Fruit fly (Drosophila melanogaster): ENCODE data around the gene Uqcc1.

Uqcc1 gene

DNA sequence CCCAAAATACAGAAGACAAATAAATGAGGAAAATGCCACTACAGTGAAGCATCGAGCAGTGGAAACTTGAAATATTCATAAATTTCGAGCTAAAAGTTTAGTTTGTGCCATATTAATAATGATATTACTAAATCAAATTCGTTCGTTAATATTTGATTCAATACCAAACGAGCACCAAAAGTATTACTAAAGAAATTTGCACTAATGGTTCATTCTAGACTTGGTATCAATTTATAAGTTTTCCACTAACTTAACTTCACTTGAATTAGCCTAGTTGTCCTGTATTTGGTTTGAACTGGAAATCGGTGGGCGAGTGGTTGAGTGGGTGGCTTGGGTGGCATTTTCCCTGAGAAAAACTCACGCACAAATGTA lies 14.0 kb downstream of the Uqcc1 start:
- TF ChIP-seq pan (optimal IDR thresholded peaks at IDR 0.05) (no peak), EcR (GFP tag; optimal IDR thresholded peaks at IDR 0.05) (no peak), psq (optimal IDR thresholded peaks at IDR 0.05) (no peak), Dll (optimal IDR thresholded peaks at IDR 0.05) (no peak)

DNA sequence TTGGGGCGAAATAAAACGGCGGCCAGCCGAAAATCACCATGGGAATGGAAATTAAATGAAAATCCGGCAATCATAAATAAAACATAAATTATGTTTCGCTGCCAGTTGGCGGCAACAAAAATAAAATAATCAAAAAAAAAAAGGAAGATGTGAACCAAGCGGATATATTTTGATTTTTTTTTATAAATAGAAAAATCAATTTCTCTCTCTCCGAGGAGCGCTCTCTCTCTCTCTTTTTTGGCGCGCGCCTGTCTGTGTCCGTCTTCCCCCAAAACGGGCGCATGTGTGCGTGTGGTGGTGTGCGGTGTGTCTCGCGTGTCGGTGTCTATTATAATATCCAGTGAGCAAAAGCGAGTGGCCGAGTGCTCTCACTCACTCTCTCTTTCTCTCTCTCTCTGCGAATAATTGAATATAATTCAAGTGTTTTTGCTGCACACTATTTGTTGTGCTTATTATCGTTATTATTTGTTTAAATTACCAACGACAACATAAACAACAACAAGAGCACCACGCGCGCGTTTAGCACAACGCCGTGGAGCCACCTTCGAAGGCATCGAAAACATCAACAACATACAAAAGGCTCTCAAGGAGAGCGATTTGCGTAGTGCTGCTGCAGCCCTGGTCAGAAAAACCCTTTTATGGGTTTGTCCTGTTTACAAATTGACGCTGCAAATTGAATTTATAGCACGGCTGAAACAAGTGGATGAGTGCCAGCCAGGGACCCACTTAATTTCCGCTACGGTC lies 14.5 kb downstream of the Uqcc1 start:
- TF ChIP-seq Dll (optimal IDR thresholded peaks at IDR 0.05) (peak; percentile 80), CG8478 (optimal IDR thresholded peaks at IDR 0.05) (no peak)

DNA sequence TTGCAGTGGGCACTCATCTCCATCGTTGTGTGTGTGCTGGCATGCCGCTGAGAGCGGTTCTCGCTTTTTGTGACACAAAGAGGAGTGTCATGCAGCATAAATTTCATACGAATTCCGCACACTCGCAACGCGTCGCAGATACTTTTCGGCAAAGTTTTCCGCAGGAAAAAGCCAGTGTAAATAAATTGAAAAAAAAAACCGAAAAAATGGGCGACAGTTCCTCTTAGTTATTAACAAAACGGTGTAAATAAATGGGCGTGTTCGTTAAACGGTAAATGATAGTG lies 15.1 kb downstream of the Uqcc1 start, which contains the start of gene tow:
TSS of gene tow (plus strand) at position 26 of the 284 bp plus-strand sequence.
- TF ChIP-seq psq (optimal IDR thresholded peaks at IDR 0.05) (no peak), EcR (GFP tag; optimal IDR thresholded peaks at IDR 0.05) (no peak), pan (optimal IDR thresholded peaks at IDR 0.05) (no peak)

DNA sequence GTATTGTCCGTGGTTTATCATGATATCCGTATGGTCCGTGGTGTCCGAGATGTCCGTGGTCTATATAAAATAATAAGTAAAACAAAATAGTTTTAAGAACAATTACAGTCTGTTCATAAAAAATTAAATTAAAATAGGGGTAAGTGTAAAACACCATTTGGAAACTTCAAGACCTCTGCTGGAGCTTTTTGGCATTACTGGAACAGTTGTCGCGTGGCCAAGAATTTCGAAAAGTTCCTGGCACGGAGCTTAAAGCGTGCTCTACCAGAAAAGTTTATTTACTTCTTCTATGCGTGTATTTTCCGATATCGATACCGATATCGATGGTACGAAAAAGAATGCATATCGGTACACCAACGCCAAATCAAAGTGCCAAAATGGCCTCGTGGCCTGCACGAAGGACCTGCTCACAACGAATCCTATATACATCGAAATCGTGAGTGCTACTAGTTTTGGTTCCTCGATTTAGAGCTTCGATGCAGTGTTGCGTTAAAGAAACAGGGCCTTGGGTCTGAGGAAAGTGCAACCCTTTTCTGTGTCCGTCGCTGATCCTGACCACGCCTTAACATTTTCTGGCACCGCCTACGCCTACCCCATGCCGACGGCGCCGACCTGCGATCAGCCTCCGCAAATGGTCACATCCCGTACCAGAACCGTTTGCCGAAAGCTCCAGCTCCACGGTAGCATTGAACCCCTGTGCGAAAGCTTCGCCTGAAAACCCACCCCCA lies 15.6 kb downstream of the Uqcc1 start:
- no peak for TF ChIP-seq CG8478 (optimal IDR thresholded peaks at IDR 0.05)
- TF ChIP-seq EcR (GFP tag; optimal IDR thresholded peaks at IDR 0.05), result no peak
- TF ChIP-seq psq (optimal IDR thresholded peaks at IDR 0.05), result no peak
- TF ChIP-seq Dll (optimal IDR thresholded peaks at IDR 0.05), result no peak
- no peak for TF ChIP-seq pan (optimal IDR thresholded peaks at IDR 0.05)
- no peak for TF ChIP-seq usp (GFP tag; optimal IDR thresholded peaks at IDR 0.05)

DNA sequence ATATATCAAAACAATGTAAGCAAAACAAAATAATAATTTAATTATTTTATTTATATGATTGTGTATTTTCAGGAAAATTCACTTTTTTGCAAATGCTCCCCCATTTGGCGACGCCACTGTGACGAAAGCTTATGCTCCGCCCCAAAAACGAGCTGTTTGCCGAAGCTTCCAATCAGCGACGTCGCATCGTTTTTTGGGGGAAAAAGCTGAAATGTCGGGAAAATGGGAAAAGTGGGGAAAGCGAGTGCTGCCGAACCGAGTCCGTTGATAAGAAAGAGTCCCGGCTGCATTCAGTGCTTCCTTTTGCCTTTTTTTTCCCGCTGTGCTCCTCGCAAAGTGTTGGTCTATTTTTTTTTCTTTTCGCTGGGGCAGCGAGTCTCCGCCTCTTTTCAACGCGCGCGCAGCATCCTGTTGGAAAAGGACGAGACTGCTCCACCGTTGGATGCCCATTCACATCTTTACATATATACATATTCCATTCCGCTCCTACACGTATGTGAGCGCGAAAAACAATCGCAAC lies 23.0 kb downstream of the Uqcc1 start:
- TF ChIP-seq EcR (GFP tag; optimal IDR thresholded peaks at IDR 0.05) (no peak), Dll (optimal IDR thresholded peaks at IDR 0.05) (no peak), pan (optimal IDR thresholded peaks at IDR 0.05) (no peak), usp (GFP tag; optimal IDR thresholded peaks at IDR 0.05) (no peak), CG8478 (optimal IDR thresholded peaks at IDR 0.05) (no peak), psq (optimal IDR thresholded peaks at IDR 0.05) (no peak)

DNA sequence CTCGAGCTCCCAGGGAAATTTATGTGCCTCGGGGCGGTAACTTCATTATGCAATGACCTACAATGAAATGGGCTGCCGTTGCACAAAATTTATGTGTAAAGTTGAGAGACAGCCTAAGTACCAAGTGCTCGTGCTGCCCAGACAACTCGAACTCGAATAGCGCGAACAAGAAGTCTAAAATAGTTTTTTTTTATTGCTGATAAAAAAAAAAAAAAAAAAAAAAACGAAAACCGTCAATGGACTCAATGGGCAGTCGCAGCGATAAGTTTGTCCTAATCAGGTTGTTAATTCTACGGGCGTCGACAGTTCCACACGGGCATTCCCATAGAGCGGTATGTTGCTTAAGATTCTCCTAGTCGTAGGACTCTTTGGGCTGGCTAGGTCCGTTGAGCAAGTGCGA lies 25.3 kb downstream of the Uqcc1 start, which contains the start of gene CG14820:
TSS of gene CG14820 (plus strand) at position 301 of the 400 bp plus-strand sequence.
- TF ChIP-seq EcR (GFP tag; optimal IDR thresholded peaks at IDR 0.05), result no peak
- no peak for TF ChIP-seq usp (GFP tag; optimal IDR thresholded peaks at IDR 0.05)
- TF ChIP-seq psq (optimal IDR thresholded peaks at IDR 0.05), result no peak
- TF ChIP-seq CG8478 (optimal IDR thresholded peaks at IDR 0.05), result no peak
- no peak for TF ChIP-seq Dll (optimal IDR thresholded peaks at IDR 0.05)
- TF ChIP-seq pan (optimal IDR thresholded peaks at IDR 0.05), result no peak

DNA sequence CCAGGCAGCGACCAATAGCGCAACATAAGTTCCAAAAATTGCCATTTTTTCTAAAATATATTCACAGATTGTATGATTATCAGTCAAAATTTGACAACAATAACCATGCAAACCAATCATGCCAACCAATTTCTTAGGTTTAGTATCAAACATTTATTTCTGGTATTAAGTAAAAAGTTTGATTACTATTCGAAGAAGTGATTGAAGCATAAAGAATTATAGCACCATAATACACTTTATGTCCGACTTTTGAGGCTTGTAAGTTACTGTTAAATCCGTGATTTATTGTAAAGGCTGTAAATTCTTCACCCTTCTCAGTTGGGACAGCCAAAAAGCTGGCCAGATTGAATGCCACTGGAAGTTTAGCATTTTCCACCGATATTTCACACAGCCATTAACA lies 26.1 kb downstream of the Uqcc1 start, which contains the start of gene CG45413:
TSS of gene CG45413 (minus strand) at position 101 of the 400 bp plus-strand sequence.
- TF ChIP-seq EcR (GFP tag; optimal IDR thresholded peaks at IDR 0.05) (no peak), pan (optimal IDR thresholded peaks at IDR 0.05) (no peak), CG8478 (optimal IDR thresholded peaks at IDR 0.05) (no peak), usp (GFP tag; optimal IDR thresholded peaks at IDR 0.05) (no peak), Dll (optimal IDR thresholded peaks at IDR 0.05) (no peak), psq (optimal IDR thresholded peaks at IDR 0.05) (no peak)

DNA sequence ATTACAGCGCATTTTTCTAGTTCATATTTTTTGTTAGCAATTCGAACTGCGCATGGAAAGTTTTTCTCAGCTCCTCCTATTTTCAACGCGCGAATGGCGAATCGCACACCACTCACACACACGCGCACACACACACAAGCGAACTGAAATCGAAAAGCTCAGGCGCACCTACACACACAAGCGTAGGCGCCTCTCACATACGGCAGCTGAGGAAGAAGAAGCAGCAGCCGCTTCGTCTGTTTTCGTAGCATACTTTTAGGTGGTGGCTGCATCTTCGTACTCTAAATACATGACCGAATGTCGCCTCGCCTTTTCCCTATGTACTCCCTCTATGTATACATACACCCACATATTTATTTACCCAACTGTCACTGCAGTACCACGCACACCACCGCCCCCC lies 32.1 kb downstream of the Uqcc1 start:
- no peak for TF ChIP-seq usp (GFP tag; optimal IDR thresholded peaks at IDR 0.05)
- TF ChIP-seq pan (optimal IDR thresholded peaks at IDR 0.05), result no peak
- no peak for TF ChIP-seq EcR (GFP tag; optimal IDR thresholded peaks at IDR 0.05)
- TF ChIP-seq Dll (optimal IDR thresholded peaks at IDR 0.05), result no peak
- TF ChIP-seq CG8478 (optimal IDR thresholded peaks at IDR 0.05), result no peak
- no peak for TF ChIP-seq psq (optimal IDR thresholded peaks at IDR 0.05)

DNA sequence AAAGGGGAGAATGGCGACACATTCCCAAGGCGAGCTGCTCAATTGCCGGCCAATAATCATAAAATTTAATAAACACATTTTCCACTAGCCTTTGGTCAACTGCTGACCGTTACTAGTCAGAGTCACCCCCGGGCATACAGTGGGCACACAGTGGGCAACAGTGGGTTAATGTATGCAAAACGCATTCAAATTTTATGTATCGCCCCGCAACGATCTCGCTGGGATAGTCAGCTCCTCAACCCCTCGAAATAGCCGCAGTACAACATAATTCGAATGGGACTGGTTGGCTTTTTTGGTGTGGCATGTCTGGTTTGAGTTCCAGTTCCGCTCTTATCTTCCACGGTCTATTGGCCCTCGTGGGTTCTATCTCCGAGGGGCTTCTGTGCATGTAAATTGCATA lies 38.7 kb downstream of the Uqcc1 start:
- no peak for TF ChIP-seq usp (GFP tag; optimal IDR thresholded peaks at IDR 0.05)
- TF ChIP-seq CG8478 (optimal IDR thresholded peaks at IDR 0.05), result no peak
- TF ChIP-seq pan (optimal IDR thresholded peaks at IDR 0.05), result no peak

DNA sequence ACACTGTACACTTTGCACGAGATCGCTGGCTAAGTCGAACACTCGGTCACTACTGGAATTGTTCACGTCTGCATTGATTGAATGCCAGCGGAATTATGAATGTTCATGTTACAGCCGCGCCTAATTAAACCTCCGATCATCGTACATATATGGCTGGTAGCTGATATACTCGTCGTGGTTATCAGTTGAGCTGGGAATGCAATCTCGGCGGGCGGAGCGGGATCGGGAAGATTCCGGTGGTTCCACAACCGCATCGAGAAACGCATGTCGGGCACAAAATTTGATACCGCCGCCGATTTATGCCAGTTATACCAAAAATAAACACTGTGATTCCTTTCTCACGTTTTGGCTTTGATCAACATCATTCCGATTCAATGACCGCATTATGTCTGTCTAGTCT lies 43.1 kb downstream of the Uqcc1 start, which contains the start of gene Prat2:
TSS of gene Prat2 (minus strand) at position 101 of the 400 bp plus-strand sequence.
- no peak for TF ChIP-seq pan (optimal IDR thresholded peaks at IDR 0.05)
- TF ChIP-seq EcR (GFP tag; optimal IDR thresholded peaks at IDR 0.05), result no peak
- TF ChIP-seq CG8478 (optimal IDR thresholded peaks at IDR 0.05), result no peak
- TF ChIP-seq Dll (optimal IDR thresholded peaks at IDR 0.05), result no peak
- no peak for TF ChIP-seq psq (optimal IDR thresholded peaks at IDR 0.05)
- no peak for TF ChIP-seq usp (GFP tag; optimal IDR thresholded peaks at IDR 0.05)

DNA sequence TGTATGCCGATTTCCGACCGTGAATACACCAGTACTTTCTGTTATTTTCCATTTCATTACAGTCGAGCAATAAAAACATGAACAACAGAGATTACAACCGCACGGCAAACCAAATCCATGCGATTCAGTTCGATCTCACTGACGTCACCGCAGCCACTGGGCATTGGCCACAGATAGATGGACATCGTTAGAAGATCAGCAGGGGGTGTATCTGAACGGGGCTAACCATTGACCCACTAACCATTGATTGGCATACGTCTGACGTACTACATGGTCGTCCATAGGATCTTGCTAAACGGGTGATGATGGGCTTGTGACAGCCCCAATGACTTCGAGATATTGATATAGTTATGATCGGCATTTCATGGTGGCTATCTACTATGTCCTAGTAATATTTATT lies 44.1 kb downstream of the Uqcc1 start:
- no peak for TF ChIP-seq psq (optimal IDR thresholded peaks at IDR 0.05)
- no peak for TF ChIP-seq pan (optimal IDR thresholded peaks at IDR 0.05)
- TF ChIP-seq Dll (optimal IDR thresholded peaks at IDR 0.05), result no peak
- TF ChIP-seq usp (GFP tag; optimal IDR thresholded peaks at IDR 0.05), result no peak
- TF ChIP-seq EcR (GFP tag; optimal IDR thresholded peaks at IDR 0.05), result no peak
- TF ChIP-seq CG8478 (optimal IDR thresholded peaks at IDR 0.05), result no peak

DNA sequence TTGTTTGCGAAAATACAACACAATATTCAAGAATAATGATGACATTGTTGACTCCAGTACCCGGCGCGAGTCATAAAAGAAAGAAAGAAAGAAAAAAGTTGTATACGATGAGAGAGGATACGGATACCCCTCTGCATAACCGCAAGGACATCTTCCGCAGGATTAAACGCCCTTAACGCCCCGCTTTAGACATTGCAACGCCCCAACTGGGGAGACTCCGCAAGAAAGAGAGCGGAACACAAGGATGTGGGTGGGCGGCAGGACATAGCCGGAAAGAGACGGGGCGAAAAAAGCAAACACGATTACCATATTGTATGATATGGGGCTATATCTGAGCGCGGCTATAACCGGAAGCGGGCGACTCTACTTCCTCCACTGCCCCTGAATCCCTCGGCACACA lies 46.7 kb downstream of the Uqcc1 start:
- no peak for TF ChIP-seq CG8478 (optimal IDR thresholded peaks at IDR 0.05)
- TF ChIP-seq Dll (optimal IDR thresholded peaks at IDR 0.05), result no peak
- TF ChIP-seq usp (GFP tag; optimal IDR thresholded peaks at IDR 0.05), result no peak
- no peak for TF ChIP-seq pan (optimal IDR thresholded peaks at IDR 0.05)
- no peak for TF ChIP-seq EcR (GFP tag; optimal IDR thresholded peaks at IDR 0.05)
- no peak for TF ChIP-seq psq (optimal IDR thresholded peaks at IDR 0.05)

Data from whole organism.